Fruit fly (Drosophila melanogaster) whole organism, prepupa: ENCODE measurements around the gene CG7201.

Experiments used
- CG10631 ChIP-seq: fragments of 200-800 bp; sonication (Bioruptor generic); optimal IDR thresholded peaks from 2 replicates; lab custom pipeline; 2016; ENCODE audit warnings: missing biosample characterization, missing genetic modification characterization
- CG10669 ChIP-seq: fragments of 200-800 bp; sonication (Bioruptor generic); optimal IDR thresholded peaks from 3 replicates; lab custom pipeline; 2018; ENCODE audit warnings: missing biosample characterization, mild to moderate bottlenecking, missing genetic modification characterization, moderate library complexity
- CG11294 ChIP-seq: fragments of 200-800 bp; sonication (Bioruptor generic); IDR thresholded peaks from 2 replicates; pipeline ENCODE4 v1.3.6; 2022; ENCODE audit warnings: missing biosample characterization, missing genetic modification characterization
- CG11762 ChIP-seq: fragments of 200-800 bp; sonication (Bioruptor generic); optimal IDR thresholded peaks from 3 replicates; lab custom pipeline; 2016; ENCODE audit warnings: missing biosample characterization, missing genetic modification characterization; ENCODE audit not compliant: insufficient read depth
- CG11902 ChIP-seq: fragments of 200-800 bp; sonication (Bioruptor generic); optimal IDR thresholded peaks from 3 replicates; lab custom pipeline; 2016; ENCODE audit warnings: missing biosample characterization, missing genetic modification characterization
- CG15336 ChIP-seq: fragments of 200-800 bp; sonication (Bioruptor generic); IDR thresholded peaks from 2 replicates; pipeline ENCODE4 v1.3.6; 2022; ENCODE audit warnings: missing biosample characterization, missing genetic modification characterization
- CG3032 ChIP-seq: fragments of 200-800 bp; optimal IDR thresholded peaks from 2 replicates; lab custom pipeline; 2019; ENCODE audit warnings: missing biosample characterization, mild to moderate bottlenecking, missing genetic modification characterization, moderate library complexity
- CG31627 ChIP-seq: fragments of 200-800 bp; sonication (Bioruptor generic); optimal IDR thresholded peaks from 3 replicates; lab custom pipeline; 2016; ENCODE audit warnings: missing biosample characterization, missing genetic modification characterization
- CG32006 ChIP-seq: fragments of 200-800 bp; sonication (Bioruptor generic); optimal IDR thresholded peaks from 3 replicates; lab custom pipeline; 2017; ENCODE audit warnings: missing biosample characterization, mild to moderate bottlenecking, missing genetic modification characterization
- CG3919 ChIP-seq: fragments of 200-800 bp; sonication (Bioruptor generic); optimal IDR thresholded peaks from 3 replicates; lab custom pipeline; 2016; ENCODE audit warnings: missing biosample characterization, missing genetic modification characterization
- CG4318 ChIP-seq: fragments of 200-800 bp; sonication (Bioruptor generic); optimal IDR thresholded peaks from 3 replicates; lab custom pipeline; 2017; ENCODE audit warnings: missing biosample characterization, mild to moderate bottlenecking, missing genetic modification characterization
- CG6163 ChIP-seq: fragments of 200-800 bp; sonication (Bioruptor generic); IDR thresholded peaks from 3 replicates; pipeline ENCODE4 v1.3.6; 2022; ENCODE audit warnings: missing biosample characterization, missing genetic modification characterization
- CG6792 ChIP-seq: fragments of 200-800 bp; sonication (Bioruptor generic); optimal IDR thresholded peaks from 3 replicates; lab custom pipeline; 2016; ENCODE audit warnings: missing biosample characterization, missing genetic modification characterization
- CG6808 ChIP-seq: fragments of 200-800 bp; sonication (Bioruptor generic); optimal IDR thresholded peaks from 3 replicates; lab custom pipeline; 2017; ENCODE audit warnings: missing biosample characterization, missing genetic modification characterization, mild to moderate bottlenecking, moderate library complexity, missing genetic modification reagents
- CG6854 ChIP-seq: fragments of 200-800 bp; sonication (Bioruptor generic); optimal IDR thresholded peaks from 2 replicates; lab custom pipeline; 2017; ENCODE audit warnings: missing biosample characterization, mild to moderate bottlenecking, missing genetic modification characterization
- CG7368 ChIP-seq: fragments of 200-800 bp; sonication (Bioruptor generic); optimal IDR thresholded peaks from 3 replicates; lab custom pipeline; 2016; ENCODE audit warnings: missing biosample characterization, missing genetic modification characterization
- CG8119 ChIP-seq: fragments of 200-800 bp; sonication (Bioruptor generic); IDR thresholded peaks from 3 replicates; pipeline ENCODE4 v1.3.6; 2022; ENCODE audit warnings: missing biosample characterization, missing genetic modification characterization
- CG8319 ChIP-seq: fragments of 200-800 bp; sonication (Bioruptor generic); optimal IDR thresholded peaks from 3 replicates; lab custom pipeline; 2016; ENCODE audit warnings: missing biosample characterization, missing genetic modification characterization
- CG8632 ChIP-seq: fragments of 200-800 bp; sonication (Bioruptor generic); optimal IDR thresholded peaks from 3 replicates; lab custom pipeline; 2016; ENCODE audit warnings: missing biosample characterization, missing genetic modification characterization
- CG9139 ChIP-seq: fragments of 200-800 bp; sonication (Bioruptor generic); optimal IDR thresholded peaks from 3 replicates; lab custom pipeline; 2017; ENCODE audit warnings: missing biosample characterization, mild to moderate bottlenecking, missing genetic modification characterization
- Eip78C ChIP-seq: fragments of 200-800 bp; sonication (Bioruptor generic); peaks from one replicate; lab custom pipeline; 2016; ENCODE audit warnings: missing biosample characterization, missing genetic modification characterization
- Ets21C ChIP-seq: fragments of 200-800 bp; sonication (Bioruptor generic); optimal IDR thresholded peaks from 3 replicates; lab custom pipeline; 2016; ENCODE audit warnings: missing biosample characterization, missing genetic modification characterization
- Ets96B ChIP-seq: fragments of 200-800 bp; optimal IDR thresholded peaks from 2 replicates; lab custom pipeline; 2019; ENCODE audit warnings: missing biosample characterization, mild to moderate bottlenecking, missing genetic modification characterization, moderate library complexity
- Gug ChIP-seq: fragments of 200-800 bp; sonication (Bioruptor generic); IDR thresholded peaks from 2 replicates; pipeline ENCODE4 v1.3.6; 2022; ENCODE audit warnings: missing biosample characterization, missing genetic modification characterization
- Hr4 ChIP-seq: fragments of 200-800 bp; sonication (Bioruptor generic); optimal IDR thresholded peaks from 3 replicates; lab custom pipeline; 2016; ENCODE audit warnings: missing biosample characterization, missing genetic modification characterization
- Met ChIP-seq: fragments of 200-800 bp; sonication (Bioruptor generic); optimal IDR thresholded peaks from 3 replicates; lab custom pipeline; 2016; ENCODE audit warnings: missing biosample characterization, missing genetic modification characterization
- OdsH ChIP-seq: fragments of 200-800 bp; sonication (Bioruptor generic); optimal IDR thresholded peaks from 3 replicates; lab custom pipeline; 2016; ENCODE audit warnings: missing biosample characterization, missing genetic modification characterization
- Sox14 ChIP-seq: fragments of 200-800 bp; sonication (Bioruptor generic); optimal IDR thresholded peaks from 3 replicates; lab custom pipeline; 2016; ENCODE audit warnings: missing biosample characterization, missing genetic modification characterization
- Sox15 ChIP-seq: fragments of 200-800 bp; sonication (Bioruptor generic); optimal IDR thresholded peaks from 3 replicates; lab custom pipeline; 2016; ENCODE audit warnings: missing biosample characterization, missing genetic modification characterization
- achi ChIP-seq: fragments of 200-800 bp; sonication (Bioruptor generic); optimal IDR thresholded peaks from 3 replicates; lab custom pipeline; 2016; ENCODE audit warnings: missing biosample characterization, missing genetic modification characterization
- cyc ChIP-seq: fragments of 200-800 bp; sonication (Bioruptor generic); optimal IDR thresholded peaks from 3 replicates; lab custom pipeline; 2016; ENCODE audit warnings: missing biosample characterization, missing genetic modification characterization
- dac ChIP-seq: fragments of 200-800 bp; sonication (Bioruptor generic); optimal IDR thresholded peaks from 2 replicates; lab custom pipeline; 2017; ENCODE audit warnings: missing biosample characterization, mild to moderate bottlenecking, missing genetic modification characterization
- dsx ChIP-seq: fragments of 200-800 bp; optimal IDR thresholded peaks from 3 replicates; lab custom pipeline; 2019; ENCODE audit warnings: missing biosample characterization, mild to moderate bottlenecking, missing genetic modification characterization, moderate library complexity; ENCODE audit not compliant: poor library complexity, severe bottlenecking
- eg ChIP-seq: fragments of 200-800 bp; sonication (Bioruptor generic); IDR thresholded peaks from 3 replicates; pipeline ENCODE4 v1.3.6; 2022; ENCODE audit warnings: missing biosample characterization, missing genetic modification characterization
- esn ChIP-seq: fragments of 200-800 bp; sonication (Bioruptor generic); optimal IDR thresholded peaks from 2 replicates; lab custom pipeline; 2016; ENCODE audit warnings: missing biosample characterization, mild to moderate bottlenecking, missing genetic modification characterization, moderate library complexity
- fd59A ChIP-seq: fragments of 200-800 bp; sonication (Bioruptor generic); optimal IDR thresholded peaks from 2 replicates; lab custom pipeline; 2017; ENCODE audit warnings: missing biosample characterization, mild to moderate bottlenecking, missing genetic modification characterization, missing genetic modification reagents
- fd85E ChIP-seq: fragments of 200-800 bp; sonication (Bioruptor generic); optimal IDR thresholded peaks from 3 replicates; lab custom pipeline; 2016; ENCODE audit warnings: missing biosample characterization, missing genetic modification characterization
- lz ChIP-seq: fragments of 200-800 bp; sonication (Bioruptor generic); optimal IDR thresholded peaks from 3 replicates; lab custom pipeline; 2016; ENCODE audit warnings: missing biosample characterization, missing genetic modification characterization
- net ChIP-seq: fragments of 200-800 bp; sonication (Bioruptor generic); optimal IDR thresholded peaks from 3 replicates; lab custom pipeline; 2016; ENCODE audit warnings: missing biosample characterization, missing genetic modification characterization
- pdm3 ChIP-seq: fragments of 200-800 bp; sonication (Bioruptor generic); optimal IDR thresholded peaks from 3 replicates; lab custom pipeline; 2016; ENCODE audit warnings: missing biosample characterization, missing genetic modification characterization
- salr ChIP-seq, 2 experiments: fragments of 200-800 bp; sonication (Bioruptor generic); optimal IDR thresholded peaks; 3 replicates each; lab custom pipeline; 2016 to 2018; ENCODE audit warnings: missing biosample characterization in 2 of 2, missing genetic modification characterization in 2 of 2, mild to moderate bottlenecking in 1 of 2
- topi ChIP-seq: fragments of 200-800 bp; sonication (Bioruptor generic); optimal IDR thresholded peaks from 3 replicates; lab custom pipeline; 2016; ENCODE audit warnings: missing biosample characterization, missing genetic modification characterization
- vri ChIP-seq: fragments of 200-800 bp; sonication (Bioruptor generic); optimal IDR thresholded peaks from 3 replicates; lab custom pipeline; 2016; ENCODE audit warnings: missing biosample characterization, mild to moderate bottlenecking, missing genetic modification characterization

The CG7201 gene

DNA sequence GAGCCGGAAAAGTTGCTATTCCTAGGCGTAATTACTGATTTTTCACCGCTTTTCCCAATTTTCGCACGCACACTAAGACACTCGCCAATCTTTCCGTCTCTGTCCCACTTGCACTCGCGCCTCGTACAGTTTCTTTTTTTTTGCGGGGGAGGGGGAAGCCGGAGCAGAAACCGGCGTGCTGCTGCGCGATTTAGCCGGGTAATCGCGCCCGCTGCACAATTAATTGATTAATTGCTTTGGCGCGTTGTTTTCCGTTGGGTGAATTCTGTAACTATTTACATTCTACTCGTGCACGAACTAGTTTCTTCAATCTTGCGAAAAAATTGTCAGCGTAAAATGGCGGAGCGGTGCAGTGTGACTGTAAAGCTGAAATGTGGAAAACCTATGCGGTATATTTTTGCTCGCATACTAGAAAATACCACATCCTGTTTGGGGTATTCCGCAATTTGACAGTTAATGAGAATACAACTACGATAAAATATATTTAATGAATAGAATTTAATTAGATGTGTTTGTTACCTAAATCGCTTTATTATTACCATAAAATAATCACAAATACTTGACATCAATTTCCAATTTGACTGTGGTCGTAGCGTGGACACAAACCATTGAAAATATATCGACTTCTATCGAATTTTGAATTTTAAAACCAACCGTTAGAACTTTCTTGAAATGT is 20.2 kb upstream of the CG7201 start, which contains the start of gene Cpsf6 (continued):
- TF ChIP-seq vri (GFP tag; lab: Kevin White, UChicago) (no peak), dac (GFP tag; lab: Kevin White, UChicago) (no peak), CG32006 (peak; percentile 16), CG6808 (GFP tag; lab: Kevin White, UChicago) (peak; percentile 8), CG3919 (peak; percentile 40), eg (peak; percentile 21; the same call in 1 of the 3 replicates), Gug (GFP tag; lab: Robert Waterston, UW) (peak; percentile 49; the same call in 1 of the 2 replicates), topi (GFP tag; lab: Kevin White, UChicago) (peak; percentile 5), CG4318 (no peak)
- TF ChIP-seq, all 60 proteins: peak for 35

DNA sequence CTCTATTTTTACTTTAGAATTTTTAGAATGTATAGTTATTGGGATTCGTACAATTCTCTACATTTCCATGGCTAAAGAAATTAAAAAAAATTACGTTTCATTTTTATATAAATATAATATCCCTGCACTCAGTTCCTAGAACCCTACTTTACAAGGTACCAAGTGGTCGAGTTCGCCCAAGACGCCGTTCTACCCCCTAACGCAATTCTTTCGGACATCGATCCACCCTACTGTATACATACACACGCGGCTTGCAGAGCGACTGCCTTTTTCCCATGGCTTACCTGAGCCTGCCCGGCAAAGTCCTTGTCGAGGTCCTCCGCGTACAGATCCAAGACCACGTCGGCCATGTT is 19.6 kb upstream of the CG7201 start:
- TF ChIP-seq Ets21C (GFP tag; lab: Kevin White, UChicago) (no peak), CG11762 (GFP tag; lab: Kevin White, UChicago) (no peak), CG11902 (GFP tag; lab: Kevin White, UChicago) (no peak), cyc (GFP tag; lab: Kevin White, UChicago) (no peak), CG31627 (GFP tag; lab: Kevin White, UChicago) (peak; percentile 30), Met (GFP tag; lab: Kevin White, UChicago) (peak; percentile 33), esn (GFP tag; lab: Kevin White, UChicago) (no peak), Hr4 (GFP tag; lab: Kevin White, UChicago) (peak; percentile 55), CG10669 (GFP tag; lab: Kevin White, UChicago) (no peak), Eip78C (peak; percentile 73), CG9139 (GFP tag; lab: Kevin White, UChicago) (no peak), eg (peak; percentile 60; the same call in 2 of the 3 replicates), CG7368 (GFP tag; lab: Kevin White, UChicago) (no peak), CG15336 (GFP tag; lab: Robert Waterston, UW) (peak; percentile 46; the same call in 1 of the 2 replicates), achi (no peak), OdsH (GFP tag; lab: Kevin White, UChicago) (peak; percentile 38), CG32006 (no peak)

DNA sequence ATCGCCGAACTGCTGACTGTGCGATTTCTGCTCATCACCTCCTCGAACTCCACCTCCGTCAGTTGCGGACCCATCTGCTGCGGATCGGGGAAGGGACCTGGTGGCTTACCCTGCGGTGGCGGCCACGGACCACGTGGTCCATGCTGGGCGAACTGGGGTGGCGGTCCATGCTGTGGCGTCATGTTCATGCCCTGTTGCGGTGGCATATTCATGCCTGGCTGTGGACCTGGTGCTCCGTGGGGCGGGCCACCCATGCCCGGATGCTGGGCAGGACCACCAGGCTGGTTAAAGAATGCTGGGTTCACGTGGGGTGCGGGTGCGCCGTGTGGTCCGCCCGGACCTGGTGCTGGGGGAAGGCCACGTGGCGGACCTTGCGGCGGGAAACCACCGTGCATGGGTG is 17.2 kb upstream of the CG7201 start:
- TF ChIP-seq net (GFP tag; lab: Kevin White, UChicago) (no peak), dsx (GFP tag; lab: Kevin White, UChicago) (no peak), salr (GFP tag; optimal IDR thresholded peaks at IDR 0.05; lab: Kevin White, UChicago) (no peak), CG6854 (GFP tag; lab: Kevin White, UChicago) (no peak), esn (GFP tag; lab: Kevin White, UChicago) (no peak), CG3919 (no peak), topi (GFP tag; lab: Kevin White, UChicago) (no peak), CG31627 (GFP tag; lab: Kevin White, UChicago) (no peak)

DNA sequence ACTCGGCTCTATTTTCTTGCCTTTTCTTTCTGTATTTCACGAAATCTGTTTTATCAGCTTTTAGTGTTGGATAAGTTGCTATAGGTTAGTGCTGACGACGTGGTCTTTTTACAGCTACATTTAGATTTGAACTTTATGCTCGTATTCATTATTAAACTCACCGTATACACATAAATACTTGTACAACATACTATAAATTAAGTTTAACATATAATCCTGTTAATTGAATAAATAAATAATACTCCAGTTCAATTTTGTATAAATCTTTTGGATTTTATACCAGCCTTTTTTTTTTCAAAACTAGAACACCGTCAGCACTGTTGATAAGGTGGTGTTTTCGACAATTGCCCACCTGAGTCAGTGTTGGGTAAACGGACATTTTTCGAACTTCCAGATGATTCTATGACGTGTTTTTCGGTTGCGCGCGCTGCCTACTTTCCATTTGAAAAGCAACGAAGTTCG is 13.8 kb upstream of the CG7201 start, which contains the start of gene BI-1:
Gene BI-1, minus strand, starts transcription at position 51 of the 462 bp plus-strand sequence.
- peak; percentile 16 for TF ChIP-seq fd59A (GFP tag; lab: Kevin White, UChicago)
- peak; percentile 43 for TF ChIP-seq CG11762 (GFP tag; lab: Kevin White, UChicago)
- TF ChIP-seq Sox14 (GFP tag; lab: Kevin White, UChicago) = peak; percentile 28
- peak; percentile 19 for TF ChIP-seq Sox15 (GFP tag; lab: Kevin White, UChicago)
- no peak for TF ChIP-seq CG4318
- TF ChIP-seq fd85E = peak; percentile 38
- peak; percentile 22; the same call in 1 of the 3 replicates for TF ChIP-seq CG8119 (GFP tag; lab: Robert Waterston, UW)
- TF ChIP-seq pdm3 (GFP tag; lab: Kevin White, UChicago) = no peak
- peak; percentile 67 for TF ChIP-seq dsx (GFP tag; lab: Kevin White, UChicago)
- peak; percentile 63 for TF ChIP-seq CG8319
- peak; percentile 59 for TF ChIP-seq cyc (GFP tag; lab: Kevin White, UChicago)
- peak; percentile 39 for TF ChIP-seq Ets96B
- TF ChIP-seq Eip78C = peak; percentile 80
- TF ChIP-seq esn (GFP tag; lab: Kevin White, UChicago) = peak; percentile 75
- TF ChIP-seq lz (GFP tag; lab: Kevin White, UChicago) = peak; percentile 69
- peak; percentile 40 for TF ChIP-seq CG8632 (GFP tag; lab: Kevin White, UChicago)
- TF ChIP-seq CG10631 (GFP tag; lab: Kevin White, UChicago) = no peak
- peak; percentile 66 for TF ChIP-seq CG3032 (tag; lab: Kevin White, UChicago)
- TF ChIP-seq CG31627 (GFP tag; lab: Kevin White, UChicago) = peak; percentile 22
- TF ChIP-seq CG11294 (GFP tag; lab: Robert Waterston, UW) = no peak
- TF ChIP-seq CG6792 = peak; percentile 37
- TF ChIP-seq CG6163 (GFP tag; lab: Robert Waterston, UW) = no peak
- TF ChIP-seq topi (GFP tag; lab: Kevin White, UChicago) = peak; percentile 75
- peak; percentile 52 for TF ChIP-seq CG6808 (GFP tag; lab: Kevin White, UChicago)
- no peak for TF ChIP-seq Met (GFP tag; lab: Kevin White, UChicago)
- TF ChIP-seq, all 60 proteins: peak for 19
